Fruit fly (Drosophila melanogaster): ENCODE data around the gene Rab9.

DNA sequence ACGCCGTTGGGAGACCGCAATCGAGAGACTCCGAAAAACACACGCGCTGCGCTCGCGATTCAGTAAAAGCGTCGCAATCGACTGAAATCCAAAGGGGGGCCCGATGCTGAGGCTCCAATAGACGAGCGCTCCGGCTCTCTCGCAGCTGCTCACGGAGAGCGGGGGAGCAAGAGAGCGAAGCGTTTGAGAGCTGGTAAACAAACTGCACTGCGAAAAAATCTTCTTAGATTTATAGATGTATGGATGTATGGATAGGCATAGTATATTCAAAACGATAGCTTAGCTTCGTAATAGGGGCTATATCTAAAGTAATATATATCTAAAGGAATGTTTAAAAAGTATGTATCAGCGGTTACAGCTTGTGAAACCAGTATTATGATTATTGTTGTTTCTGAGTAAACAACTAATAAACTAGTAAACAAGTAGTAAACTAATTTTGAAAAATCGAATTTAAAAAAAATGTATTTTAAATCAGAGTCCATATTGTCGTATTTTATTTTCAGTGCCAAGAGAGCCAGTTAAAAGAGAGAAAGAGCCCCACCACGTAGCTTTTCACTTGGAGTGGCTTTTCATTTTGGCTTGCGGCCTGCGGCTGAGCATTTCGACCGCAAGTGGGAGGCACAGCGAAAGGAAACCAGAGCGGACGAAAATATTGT, 8.8 kb upstream of the Rab9 start, which contains the start of the genes Alp12 and CG13085:
- TF ChIP-seq CG15710 (tag; optimal IDR thresholded peaks at IDR 0.05) (peak; percentile 94), fd96Ca (GFP tag; IDR thresholded peaks at IDR 0.05) (peak; percentile 79), Pif1B (GFP tag; optimal IDR thresholded peaks at IDR 0.05) (peak; percentile 95), Ets98B (GFP tag; IDR thresholded peaks at IDR 0.05) (peak; percentile 95), CG13204 (GFP tag; optimal IDR thresholded peaks at IDR 0.05) (peak; percentile 74), CG12605 (GFP tag; IDR thresholded peaks at IDR 0.05) (peak; percentile 87), EcR (GFP tag; optimal IDR thresholded peaks at IDR 0.05) (peak; percentile 18)

All from whole organism, pupa.